Worm (Caenorhabditis elegans): ENCODE results near the gene sms-5.
"Not testable (repeated sequence)": the region's sequence is repeated elsewhere in the genome, so short reads cannot be mapped to it uniquely, and the experiment has no call there.

The sms-5 gene

DNA sequence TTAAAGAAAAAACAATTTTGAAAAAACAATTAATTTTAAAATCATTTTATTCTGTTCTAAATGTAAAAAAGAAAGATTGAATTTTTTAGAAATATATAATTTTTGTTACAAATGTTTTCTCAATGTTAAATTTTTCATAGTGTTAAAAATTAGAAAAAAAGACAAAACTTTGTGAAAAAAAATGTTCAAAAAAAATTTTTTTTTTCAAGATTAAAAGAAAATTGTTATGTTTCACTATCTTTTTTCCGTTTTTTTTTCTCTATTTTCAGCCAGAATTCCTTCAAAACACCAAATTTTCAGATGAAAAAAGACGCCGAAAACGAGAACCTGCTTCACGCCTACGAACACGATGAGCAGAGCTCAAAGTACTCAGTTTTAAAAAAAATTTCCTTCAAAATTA is at the start of gene sms-5:
Gene sms-5, plus strand, starts transcription at position 301 of the 400 bp plus-strand sequence.
- no peak for TF ChIP-seq him-1 (tag; optimal IDR thresholded peaks at IDR 0.05)
- no peak for TF ChIP-seq W03F9.2 (tag; optimal IDR thresholded peaks at IDR 0.05)
- no peak for TF ChIP-seq dao-5 (tag; optimal IDR thresholded peaks at IDR 0.05)

DNA sequence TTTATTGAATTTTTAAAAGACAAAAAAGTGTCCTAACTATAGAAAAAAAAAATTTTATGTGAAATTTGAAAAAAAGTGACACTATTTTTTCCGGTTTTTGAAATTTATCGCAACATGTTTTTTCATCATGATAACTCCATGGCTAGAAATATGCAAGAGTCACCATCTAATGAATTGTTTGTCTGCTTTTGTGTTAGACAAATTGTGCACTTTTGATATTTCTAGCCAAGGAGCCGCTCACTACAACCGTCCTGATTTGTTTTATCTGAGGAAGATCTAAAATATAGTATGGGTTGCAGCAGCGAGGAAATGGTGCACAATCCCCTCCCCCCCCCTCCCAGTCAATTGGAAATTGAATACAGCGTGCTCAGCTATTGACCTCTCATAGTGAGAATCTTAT is 40.6 kb upstream of the sms-5 start, which contains the start of gene W10D9.1:
Gene W10D9.1, plus strand, starts transcription at position 301 of the 400 bp plus-strand sequence.
- not testable (repeated sequence) for TF ChIP-seq W03F9.2, dao-5, him-1 (tag; optimal IDR thresholded peaks at IDR 0.05)

DNA sequence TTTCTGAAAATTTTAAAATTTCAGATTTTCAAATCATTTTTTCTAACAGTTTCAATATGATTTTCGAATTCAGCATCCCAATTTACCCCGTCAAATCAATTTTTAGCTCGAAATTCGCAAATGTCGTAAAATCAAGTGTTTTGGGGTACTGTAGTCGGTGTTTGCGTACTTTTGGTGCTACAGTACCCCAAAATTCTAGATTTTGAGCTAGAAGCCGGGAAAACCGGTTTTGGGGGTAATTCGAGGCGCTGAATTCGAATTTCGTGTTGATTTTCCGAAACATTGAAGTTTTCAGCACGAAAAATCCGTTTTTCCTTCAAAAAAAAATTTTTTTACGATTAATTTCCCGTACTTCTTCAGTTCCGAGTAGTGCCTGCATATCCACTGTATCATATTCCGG is 38.9 kb upstream of the sms-5 start:
- no peak for TF ChIP-seq dao-5 (tag; optimal IDR thresholded peaks at IDR 0.05)
- TF ChIP-seq him-1 (tag; optimal IDR thresholded peaks at IDR 0.05): no peak
- TF ChIP-seq W03F9.2 (tag; optimal IDR thresholded peaks at IDR 0.05): no peak

DNA sequence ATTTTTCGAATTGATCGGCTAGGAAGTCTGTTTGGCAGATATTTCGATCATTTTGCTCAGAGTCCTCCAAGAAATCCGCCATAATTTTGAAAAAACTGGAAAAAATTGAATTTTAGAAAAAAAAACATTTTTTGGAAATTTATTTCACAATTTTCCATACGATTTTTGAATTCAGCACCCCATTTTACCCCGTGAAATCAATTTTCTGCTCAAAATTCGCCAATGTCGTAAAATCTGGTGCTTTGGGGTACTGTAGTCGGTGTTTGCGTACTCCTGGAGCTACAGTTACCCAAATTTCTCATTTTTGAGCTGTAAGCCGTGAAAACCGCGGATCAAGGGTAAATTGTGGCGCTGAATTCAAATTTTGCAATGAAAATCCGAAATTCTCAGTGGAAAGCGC is 37.4 kb upstream of the sms-5 start, which contains the start of gene gvd-1:
Gene gvd-1, minus strand, starts transcription at position 101 of the 400 bp plus-strand sequence.
- TF ChIP-seq him-1 (tag; optimal IDR thresholded peaks at IDR 0.05): no peak
- no peak for TF ChIP-seq dao-5 (tag; optimal IDR thresholded peaks at IDR 0.05)
- TF ChIP-seq W03F9.2 (tag; optimal IDR thresholded peaks at IDR 0.05): no peak

DNA sequence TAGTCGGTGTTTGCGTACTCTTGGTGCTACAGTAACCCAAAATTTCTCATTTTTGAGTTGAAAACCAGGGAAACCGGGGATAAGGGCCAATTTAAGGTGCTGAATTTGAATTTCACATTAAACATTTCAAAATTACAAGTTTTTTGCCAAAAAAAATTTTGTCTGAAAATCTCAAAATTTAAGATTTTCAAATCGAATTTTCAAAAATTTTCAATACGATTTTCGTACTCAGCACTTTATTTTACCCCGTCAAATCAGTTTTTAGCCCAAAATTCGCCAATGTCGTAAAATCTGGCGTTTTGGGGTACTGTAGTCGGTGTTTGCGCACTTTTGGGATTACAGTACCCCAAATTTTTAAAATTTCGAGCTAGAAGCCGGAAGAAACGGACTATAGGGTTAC is 34.4 kb upstream of the sms-5 start, which contains the start of gene W10D9.3:
Gene W10D9.3, minus strand, starts transcription at position 101 of the 400 bp plus-strand sequence.
- TF ChIP-seq W03F9.2 (tag; optimal IDR thresholded peaks at IDR 0.05) (no peak), dao-5 (tag; optimal IDR thresholded peaks at IDR 0.05) (no peak), him-1 (tag; optimal IDR thresholded peaks at IDR 0.05) (no peak)

DNA sequence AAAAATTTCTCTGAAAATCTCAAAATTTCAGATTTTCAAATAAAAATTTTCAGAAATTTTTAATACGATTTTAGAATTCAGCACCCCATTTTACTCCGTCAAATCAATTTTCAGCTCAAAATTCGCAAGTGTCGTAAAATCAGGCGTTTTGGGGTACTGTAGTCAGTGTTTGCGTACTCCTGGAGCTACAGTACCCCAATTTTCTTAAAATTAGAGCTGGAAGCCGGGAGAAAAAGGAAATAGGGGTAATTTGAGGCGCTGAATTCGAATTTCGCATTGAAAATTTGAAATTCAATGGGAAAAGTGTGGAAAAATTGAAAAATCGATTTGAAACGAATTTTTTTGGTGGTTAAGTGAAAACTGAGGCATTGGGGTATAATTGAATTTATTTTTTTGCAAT is 33.9 kb upstream of the sms-5 start:
- no peak for TF ChIP-seq him-1 (tag; optimal IDR thresholded peaks at IDR 0.05)
- TF ChIP-seq dao-5 (tag; optimal IDR thresholded peaks at IDR 0.05): no peak
- no peak for TF ChIP-seq W03F9.2 (tag; optimal IDR thresholded peaks at IDR 0.05)

DNA sequence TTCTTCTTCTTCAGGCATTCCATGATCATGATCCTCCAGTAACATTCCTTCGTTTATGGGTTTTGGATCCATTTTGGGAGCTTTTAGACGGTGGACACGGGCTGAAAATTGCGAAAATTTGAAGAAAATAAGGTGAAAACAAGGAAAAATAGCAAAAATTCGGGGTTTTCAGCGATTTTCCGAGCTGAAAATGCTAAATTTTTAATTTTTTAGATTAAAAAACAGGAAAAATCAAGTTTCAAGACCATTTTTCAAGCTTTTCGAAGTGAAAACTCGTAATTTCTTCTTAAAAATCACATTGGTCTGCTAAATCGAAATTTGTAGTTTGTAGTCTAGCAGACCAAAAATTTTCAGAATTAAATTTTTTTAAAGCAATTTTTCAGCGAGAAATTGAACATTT is 28.0 kb upstream of the sms-5 start, which contains the start of gene nfyb-1:
Gene nfyb-1, minus strand, starts transcription at position 101 of the 400 bp plus-strand sequence.
- TF ChIP-seq dao-5 (tag; optimal IDR thresholded peaks at IDR 0.05) (no peak), him-1 (tag; optimal IDR thresholded peaks at IDR 0.05) (no peak), W03F9.2 (tag; optimal IDR thresholded peaks at IDR 0.05) (no peak)

DNA sequence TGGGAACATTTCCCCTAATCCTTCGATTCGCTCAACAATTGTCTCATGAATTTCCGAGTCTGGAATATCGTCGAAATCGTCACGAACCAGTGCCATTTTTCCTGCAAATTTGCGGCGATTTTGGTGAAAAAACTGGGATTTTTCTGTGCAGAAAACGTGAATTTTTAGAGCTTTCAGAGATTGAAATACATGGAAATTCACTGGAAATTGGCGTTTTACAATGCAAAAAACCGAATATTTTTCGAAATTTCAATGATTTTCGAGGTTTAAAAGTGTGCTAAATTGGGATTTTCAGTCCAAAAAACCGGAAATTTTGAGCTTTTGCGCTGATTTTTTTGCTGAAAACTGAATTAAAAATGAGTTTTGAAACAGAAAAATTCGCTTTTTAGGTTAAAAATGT is 24.8 kb upstream of the sms-5 start, which contains the start of gene tomm-22:
Gene tomm-22, minus strand, starts transcription at position 101 of the 400 bp plus-strand sequence.
- TF ChIP-seq dao-5 (tag; optimal IDR thresholded peaks at IDR 0.05): no peak
- no peak for TF ChIP-seq W03F9.2 (tag; optimal IDR thresholded peaks at IDR 0.05)
- TF ChIP-seq him-1 (tag; optimal IDR thresholded peaks at IDR 0.05): no peak

DNA sequence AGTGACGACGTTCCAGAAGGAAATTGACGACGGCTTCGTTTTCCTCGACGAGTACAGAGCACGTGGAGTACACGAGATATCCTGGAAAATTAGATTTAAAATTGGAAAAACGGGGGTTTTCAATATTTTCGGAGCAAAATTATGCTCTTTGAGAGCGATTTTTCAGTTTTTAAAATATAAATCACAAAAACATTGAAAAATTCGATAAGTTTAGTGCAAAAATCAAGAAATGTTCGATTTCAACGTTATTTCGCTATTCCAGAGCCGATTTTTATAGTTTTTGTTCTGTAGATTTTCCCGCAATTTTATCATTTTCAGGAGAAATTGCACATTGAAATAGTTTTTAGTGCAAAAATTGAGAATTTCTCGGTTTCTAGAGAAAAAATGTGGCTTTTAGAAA is 22.0 kb upstream of the sms-5 start, which contains the start of gene W07E6.5:
Gene W07E6.5, plus strand, starts transcription at position 301 of the 400 bp plus-strand sequence.
- TF ChIP-seq dao-5 (tag; optimal IDR thresholded peaks at IDR 0.05) (no peak), him-1 (tag; optimal IDR thresholded peaks at IDR 0.05) (no peak), W03F9.2 (tag; optimal IDR thresholded peaks at IDR 0.05) (no peak)

DNA sequence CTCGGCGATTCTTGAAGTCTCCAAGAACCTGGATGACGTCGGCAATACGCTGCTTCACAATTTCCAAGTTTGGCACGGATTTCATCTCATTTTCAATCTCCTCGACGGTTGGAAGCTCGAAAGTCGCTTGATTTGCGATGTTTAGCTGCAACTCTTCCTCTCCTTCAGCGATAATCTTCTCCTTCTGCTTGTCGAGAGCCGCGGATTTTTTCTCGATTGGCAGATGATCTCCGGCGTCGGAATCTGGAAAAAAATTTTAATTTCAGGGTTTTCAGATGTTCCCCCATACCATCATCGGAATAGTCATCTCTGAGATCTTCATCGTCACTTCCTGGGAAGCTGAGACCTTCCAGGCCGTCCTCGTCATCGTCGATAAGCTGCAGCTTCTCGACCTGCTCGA is 19.9 kb upstream of the sms-5 start:
- no peak for TF ChIP-seq him-1 (tag; optimal IDR thresholded peaks at IDR 0.05)

DNA sequence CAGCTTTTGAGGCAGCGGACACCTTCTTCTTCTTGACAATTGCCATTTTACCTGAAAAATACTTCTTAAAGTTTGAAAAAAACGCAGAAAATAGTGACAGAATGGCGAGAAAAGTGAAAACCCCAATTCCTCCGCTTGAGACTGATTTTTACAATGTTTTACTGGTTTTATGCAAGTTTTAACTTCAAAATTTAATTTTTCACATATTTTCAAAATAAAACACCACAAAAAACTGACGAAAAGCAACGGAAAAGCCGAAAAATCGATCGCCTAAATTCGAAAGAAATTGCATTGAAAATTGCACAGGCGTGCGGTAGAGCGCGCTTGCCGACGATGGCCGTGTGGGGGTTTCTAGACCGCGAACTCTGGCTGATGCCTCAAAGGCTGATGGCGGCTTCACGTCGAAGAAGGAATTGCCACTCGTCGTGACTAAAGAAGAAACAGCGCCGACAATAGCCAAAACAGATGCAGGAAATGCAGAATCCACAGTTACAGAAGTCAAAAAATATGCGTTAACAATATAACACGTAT is 19.3 kb upstream of the sms-5 start, which contains the start of gene nsun-1:
Gene nsun-1, minus strand, starts transcription at position 51 of the 531 bp plus-strand sequence.
- TF ChIP-seq W03F9.2 (tag; optimal IDR thresholded peaks at IDR 0.05) (peak; percentile 35), him-1 (tag; optimal IDR thresholded peaks at IDR 0.05) (no peak)

DNA sequence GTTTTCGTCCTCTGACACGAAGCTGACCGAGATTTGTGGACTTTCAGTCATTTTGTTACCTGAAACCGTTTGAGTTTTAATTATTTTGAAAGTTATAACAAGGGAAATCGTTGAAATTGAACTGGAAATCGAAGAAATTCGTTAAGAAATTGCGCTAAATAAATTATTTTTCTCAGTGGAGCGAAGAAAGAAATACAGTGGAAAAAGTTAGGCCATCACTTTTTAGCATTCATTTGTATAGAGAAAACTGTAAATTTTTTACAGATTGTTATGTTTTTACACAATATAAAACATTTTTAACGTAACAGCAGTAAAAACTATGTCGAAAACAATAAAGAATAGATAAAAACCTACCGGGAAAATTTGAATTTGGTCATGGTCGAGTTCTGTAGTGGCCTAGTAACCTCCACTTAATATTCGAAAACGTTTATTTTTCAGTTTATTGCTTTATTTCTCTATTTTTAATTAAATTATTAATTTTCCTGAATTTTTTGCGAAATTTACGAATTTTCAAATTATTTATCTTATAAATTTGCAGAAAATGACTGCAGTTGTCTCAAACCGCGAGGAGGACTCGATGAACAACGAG is 10.8 kb upstream of the sms-5 start, which contains the start of the genes gldi-1 and prp-21:
Gene gldi-1, minus strand, starts transcription at position 51 of the 589 bp plus-strand sequence.
Gene prp-21, plus strand, starts transcription at position 539 of the 589 bp plus-strand sequence.
- no peak for TF ChIP-seq him-1 (tag; optimal IDR thresholded peaks at IDR 0.05)
- TF ChIP-seq dao-5 (tag; optimal IDR thresholded peaks at IDR 0.05): no peak
- TF ChIP-seq W03F9.2 (tag; optimal IDR thresholded peaks at IDR 0.05): peak; percentile 83

DNA sequence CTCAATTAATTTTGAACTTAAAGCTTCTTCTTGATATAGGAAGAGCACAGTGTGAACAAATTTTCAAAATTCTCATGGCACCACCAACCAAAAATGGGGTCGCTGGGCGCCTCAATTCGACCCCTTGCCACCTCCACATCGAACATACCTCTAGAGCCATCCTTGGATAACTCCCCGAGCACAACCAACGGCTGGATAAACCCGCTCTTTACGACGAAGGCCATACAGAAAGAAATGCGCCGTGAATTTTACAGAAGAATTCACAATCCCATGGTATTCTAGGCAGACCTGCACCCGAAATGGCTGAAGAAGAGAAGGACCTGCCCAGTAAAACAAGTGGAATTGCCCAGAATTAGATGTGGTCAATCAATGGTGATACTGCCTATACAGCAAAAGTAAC is 7.4 kb downstream of the sms-5 start:
- no peak for TF ChIP-seq him-1 (tag; optimal IDR thresholded peaks at IDR 0.05)
- TF ChIP-seq W03F9.2 (tag; optimal IDR thresholded peaks at IDR 0.05): no peak
- TF ChIP-seq dao-5 (tag; optimal IDR thresholded peaks at IDR 0.05): no peak

DNA sequence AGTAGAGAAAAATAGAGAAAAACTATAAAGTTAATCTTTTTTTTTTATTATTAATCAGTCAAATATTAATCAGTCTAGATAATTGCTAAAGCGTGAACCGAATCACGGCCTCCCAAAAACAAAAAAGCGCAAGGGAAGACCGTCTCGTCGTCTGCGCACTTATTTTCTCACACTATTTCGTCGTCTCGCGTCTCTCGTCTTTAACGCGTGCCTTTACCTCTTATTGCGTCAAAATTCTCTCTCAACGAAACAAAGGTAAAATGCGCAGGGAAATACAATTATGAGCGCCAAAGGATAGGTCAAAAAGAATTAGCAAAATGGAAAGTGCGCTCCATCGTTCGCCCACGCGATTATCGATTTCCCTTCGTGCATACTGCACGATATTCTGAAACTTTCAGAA is 10.8 kb downstream of the sms-5 start:
- no peak for TF ChIP-seq him-1 (tag; optimal IDR thresholded peaks at IDR 0.05)
- TF ChIP-seq W03F9.2 (tag; optimal IDR thresholded peaks at IDR 0.05): no peak
- TF ChIP-seq dao-5 (tag; optimal IDR thresholded peaks at IDR 0.05): no peak

Measured in whole organism, L4/young adult.